Fruit fly (Drosophila melanogaster): Measurements from ENCODE around the gene SNCF.

The SNCF gene

DNA sequence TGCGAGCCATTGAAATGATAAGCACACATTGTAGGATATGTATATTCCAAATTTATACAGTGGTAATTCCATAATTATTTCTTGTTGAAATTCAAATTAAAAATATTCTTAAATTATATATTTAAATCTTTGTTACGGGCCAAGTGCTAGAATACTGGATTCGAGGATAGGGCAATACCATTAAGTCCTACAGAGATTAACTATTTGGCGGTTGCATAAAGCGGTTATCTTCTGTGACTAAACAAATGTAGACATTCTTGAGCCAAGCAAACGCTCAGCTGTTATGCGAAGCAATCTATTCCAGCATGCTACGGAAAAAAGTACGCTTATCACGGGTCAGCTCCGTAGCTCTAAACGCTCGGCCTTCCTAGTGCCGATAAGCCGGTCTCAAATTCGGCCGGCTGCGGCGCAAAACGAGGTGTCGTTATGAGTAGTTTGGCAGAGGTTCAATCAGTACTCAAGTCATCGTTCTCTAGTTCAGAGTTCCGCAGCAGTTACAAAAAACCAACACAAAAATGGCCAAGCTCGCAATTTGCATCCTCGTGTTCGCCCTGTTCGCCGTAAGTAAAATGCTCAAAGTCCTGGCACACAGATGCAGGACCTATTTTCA is 22.2 kb upstream of the SNCF start, which contains the start of gene Nplp2 (continued):
- TF ChIP-seq Hr51 (GFP tag; optimal IDR thresholded peaks at IDR 0.05) (peak in 1 of 2 experiments; percentile 54), CG3995 (GFP tag; optimal IDR thresholded peaks at IDR 0.05) (no peak), CG1792 (GFP tag; optimal IDR thresholded peaks at IDR 0.05) (no peak), CG7963 (GFP tag; IDR thresholded peaks at IDR 0.05; ENCODE audit: partially characterized antibody) (no peak), lmd (GFP tag; IDR thresholded peaks at IDR 0.05) (peak; percentile 75), bsh (GFP tag; optimal IDR thresholded peaks at IDR 0.05) (no peak), Awh (GFP tag; IDR thresholded peaks at IDR 0.05) (no peak), CG8388 (GFP tag; optimal IDR thresholded peaks at IDR 0.05) (peak; percentile 21), wek (GFP tag; optimal IDR thresholded peaks at IDR 0.05) (no peak), CG4360 (GFP tag; IDR thresholded peaks at IDR 0.05) (no peak), CG5953 (GFP tag; IDR thresholded peaks at IDR 0.05) (no peak), CHES-1-like (GFP tag; optimal IDR thresholded peaks at IDR 0.05) (no peak), onecut (GFP tag; IDR thresholded peaks at IDR 0.05) (peak; percentile 54), CG31388 (GFP tag; optimal IDR thresholded peaks at IDR 0.05) (no peak), salm (tag; optimal IDR thresholded peaks at IDR 0.05) (peak; percentile 36), CG9437 (GFP tag; optimal IDR thresholded peaks at IDR 0.05) (no peak), CG17802 (tag; optimal IDR thresholded peaks at IDR 0.05) (no peak), CG12744 (GFP tag; optimal IDR thresholded peaks at IDR 0.05) (no peak), sob (GFP tag; IDR thresholded peaks at IDR 0.05) (peak; percentile 75), CG18476 (GFP tag; optimal IDR thresholded peaks at IDR 0.05) (no peak), Mad (GFP tag; optimal IDR thresholded peaks at IDR 0.05) (peak; percentile 28), CG7928 (GFP tag; optimal IDR thresholded peaks at IDR 0.05) (no peak), CG12219 (GFP tag; optimal IDR thresholded peaks at IDR 0.05) (peak; percentile 24), Mrtf (GFP tag; IDR thresholded peaks at IDR 0.05) (peak; percentile 58; the same call in 1 of the 3 replicates), CG11247 (GFP tag; IDR thresholded peaks at IDR 0.05) (peak; percentile 40; the same call in 1 of the 2 replicates), luna (GFP tag; optimal IDR thresholded peaks at IDR 0.05) (no peak), Oaz (GFP tag; IDR thresholded peaks at IDR 0.05) (no peak), dati (GFP tag; IDR thresholded peaks at IDR 0.05) (peak; percentile 25; the same call in 1 of the 2 replicates), Rfx (GFP tag; IDR thresholded peaks at IDR 0.05) (peak; percentile 86), peb (GFP tag; IDR thresholded peaks at IDR 0.05) (no peak), sc (optimal IDR thresholded peaks at IDR 0.05) (no peak), sc (GFP tag; optimal IDR thresholded peaks at IDR 0.05) (no peak), Sry-δ (GFP tag; optimal IDR thresholded peaks at IDR 0.05) (no peak), CG11560 (tag; IDR thresholded peaks at IDR 0.05) (peak; percentile 47; the same call in 1 of the 3 replicates), corto (GFP tag; optimal IDR thresholded peaks at IDR 0.05) (no peak), CG11398 (GFP tag; optimal IDR thresholded peaks at IDR 0.05) (no peak), CG5180 (GFP tag; optimal IDR thresholded peaks at IDR 0.05) (no peak), CG4854 (GFP tag; optimal IDR thresholded peaks at IDR 0.05) (no peak), so (GFP tag; IDR thresholded peaks at IDR 0.05) (no peak), jumu (GFP tag; optimal IDR thresholded peaks at IDR 0.05) (no peak), hb (GFP tag; IDR thresholded peaks at IDR 0.05; ENCODE audit: partially characterized antibody) (no peak), grau (tag; optimal IDR thresholded peaks at IDR 0.05) (peak; percentile 91), CG33213 (GFP tag; optimal IDR thresholded peaks at IDR 0.05) (no peak), fd96Cb (tag; optimal IDR thresholded peaks at IDR 0.05) (peak; percentile 9), Usf (GFP tag; optimal IDR thresholded peaks at IDR 0.05) (peak; percentile 36), Lpt (GFP tag; optimal IDR thresholded peaks at IDR 0.05) (no peak), ap (GFP tag; IDR thresholded peaks at IDR 0.05) (no peak), Gsc (GFP tag; IDR thresholded peaks at IDR 0.05) (no peak), Med (GFP tag) (peak; percentile 68), ind (GFP tag; optimal IDR thresholded peaks at IDR 0.05) (peak; percentile 22), sqz (GFP tag; optimal IDR thresholded peaks at IDR 0.05) (peak; percentile 8)
